Worm (Caenorhabditis elegans) whole organism, L4 larva: Measurements from ENCODE around the gene tkt-1.
A peak's percentile ranks its signal among the peaks of the same experiment; 100 is the strongest.

Source experiments
- R02D3.7 ChIP-seq: fragments of 150-350 bp; sonication (generic microtip); optimal IDR thresholded peaks from 3 replicates; lab custom pipeline; 2014; ENCODE audit warnings: missing biosample characterization, missing genetic modification characterization
- T20F7.1 ChIP-seq: fragments of 200-800 bp; sonication (Bioruptor generic); optimal IDR thresholded peaks from 2 replicates; lab custom pipeline; 2018; ENCODE audit warnings: mild to moderate bottlenecking, missing genetic modification characterization, missing compliant biosample characterization
- Y48G9A.11 ChIP-seq: fragments of 200-800 bp; sonication (Bioruptor generic); IDR thresholded peaks from 2 replicates; pipeline ENCODE4 v1.3.6; 2022; ENCODE audit warnings: missing genetic modification reagents, missing genetic modification characterization, missing compliant biosample characterization
- Y75B8A.6 ChIP-seq: fragments of 200-800 bp; sonication (Bioruptor generic); IDR thresholded peaks from 2 replicates; pipeline ENCODE4 v1.3.6; 2022; ENCODE audit warnings: missing genetic modification reagents, missing genetic modification characterization, missing compliant biosample characterization
- aha-1 ChIP-seq: fragments of 150-350 bp; peaks from one replicate; lab custom pipeline; 2014; ENCODE audit warnings: missing biosample characterization, missing genetic modification characterization
- aly-2 ChIP-seq: sonication (generic microtip); optimal IDR thresholded peaks from 2 replicates; lab custom pipeline; 2018; ENCODE audit warnings: missing biosample characterization, missing genetic modification characterization
- ceh-44 ChIP-seq: fragments of 200-800 bp; sonication (Bioruptor generic); IDR thresholded peaks from 2 replicates; pipeline ENCODE4 v1.3.6; 2022; ENCODE audit warnings: missing genetic modification reagents, missing genetic modification characterization, missing compliant biosample characterization
- ceh-82 ChIP-seq: sonication (generic microtip); optimal IDR thresholded peaks from 2 replicates; lab custom pipeline; 2017; ENCODE audit warnings: missing biosample characterization, missing genetic modification characterization
- ces-1 ChIP-seq: fragments of 150-350 bp; sonication (generic microtip); optimal IDR thresholded peaks from 4 replicates; lab custom pipeline; 2014; ENCODE audit warnings: missing biosample characterization, missing genetic modification reagents, missing genetic modification characterization
- daf-16 ChIP-seq, 3 experiments: sonication (generic microtip); optimal IDR thresholded peaks; 2 replicates each; lab custom pipeline; 2016 to 2017; ENCODE audit warnings: missing genetic modification characterization in 3 of 3, missing genetic modification reagents in 3 of 3, mild to moderate bottlenecking in 2 of 3, missing compliant biosample characterization in 2 of 3, missing biosample characterization in 1 of 3, moderate library complexity in 1 of 3
- daf-19 ChIP-seq: fragments of 200-800 bp; sonication (Bioruptor generic); conservative IDR thresholded peaks from 2 replicates; pipeline ENCODE4 v1.3.6; 2022; ENCODE audit warnings: missing genetic modification characterization, missing compliant biosample characterization
- daf-8 ChIP-seq: fragments of 200-800 bp; sonication (Bioruptor generic); IDR thresholded peaks from 2 replicates; pipeline ENCODE4 v1.3.6; 2022; ENCODE audit warnings: missing genetic modification characterization, missing compliant biosample characterization
- dmd-6 ChIP-seq: fragments of 200-800 bp; sonication (Bioruptor generic); IDR thresholded peaks from 2 replicates; pipeline ENCODE4 v1.3.6; 2022; ENCODE audit warnings: missing genetic modification reagents, missing genetic modification characterization, missing compliant biosample characterization
- dve-1 ChIP-seq: sonication (generic microtip); optimal IDR thresholded peaks from 2 replicates; lab custom pipeline; 2017; ENCODE audit warnings: antibody characterized with exemption, mild to moderate bottlenecking, missing genetic modification characterization, missing compliant biosample characterization; ENCODE audit not compliant: insufficient read depth
- egl-27 ChIP-seq: sonication (generic microtip); optimal IDR thresholded peaks from 3 replicates; lab custom pipeline; 2017; ENCODE audit warnings: missing biosample characterization, missing genetic modification reagents, missing genetic modification characterization
- fkh-10 ChIP-seq: fragments of 150-350 bp; optimal IDR thresholded peaks from 2 replicates; lab custom pipeline; 2014; ENCODE audit warnings: missing biosample characterization, missing genetic modification reagents, missing genetic modification characterization
- gei-8 ChIP-seq: fragments of 200-800 bp; sonication (Bioruptor generic); optimal IDR thresholded peaks from 2 replicates; lab custom pipeline; 2018; ENCODE audit warnings: mild to moderate bottlenecking, missing genetic modification characterization, missing compliant biosample characterization
- hlh-11 ChIP-seq: fragments of 200-800 bp; sonication (Bioruptor generic); optimal IDR thresholded peaks from 2 replicates; lab custom pipeline; 2018; ENCODE audit warnings: mild to moderate bottlenecking, missing genetic modification characterization, missing compliant biosample characterization
- hlh-30 ChIP-seq: sonication (generic microtip); optimal IDR thresholded peaks from 2 replicates; lab custom pipeline; 2017; ENCODE audit warnings: antibody characterized with exemption, mild to moderate bottlenecking, missing genetic modification characterization, missing compliant biosample characterization; ENCODE audit not compliant: insufficient read depth
- jun-1 ChIP-seq: fragments of 150-350 bp; optimal IDR thresholded peaks from 2 replicates; lab custom pipeline; 2014; ENCODE audit warnings: missing biosample characterization, missing genetic modification reagents, missing genetic modification characterization
- lin-13 ChIP-seq: fragments of 150-350 bp; optimal IDR thresholded peaks from 2 replicates; lab custom pipeline; 2014; ENCODE audit warnings: missing biosample characterization, missing genetic modification reagents, missing genetic modification characterization
- lin-38 ChIP-seq: fragments of 200-800 bp; sonication (Bioruptor generic); IDR thresholded peaks from 2 replicates; pipeline ENCODE4 v1.3.6; 2022; ENCODE audit warnings: missing genetic modification reagents, missing genetic modification characterization, missing compliant biosample characterization
- lsy-2 ChIP-seq, 2 experiments: fragments of 150-350 bp in 1 of 2; sonication (generic microtip) in 1 of 2; optimal IDR thresholded peaks; 2 replicates each; lab custom pipeline; 2014 to 2017; ENCODE audit warnings: missing biosample characterization in 2 of 2, missing genetic modification characterization in 2 of 2
- mdl-1 ChIP-seq, 2 experiments: fragments of 150-350 bp in 1 of 2; sonication (generic microtip) in 1 of 2; optimal IDR thresholded peaks; 2 replicates each; lab custom pipeline; 2014 to 2017; ENCODE audit warnings: missing biosample characterization in 2 of 2, missing genetic modification characterization in 2 of 2
- mep-1 ChIP-seq: fragments of 150-350 bp; sonication (generic microtip); optimal IDR thresholded peaks from 3 replicates; lab custom pipeline; 2014; ENCODE audit warnings: missing biosample characterization, missing genetic modification characterization
- mes-2 ChIP-seq: sonication (generic microtip); optimal IDR thresholded peaks from 2 replicates; lab custom pipeline; 2016; ENCODE audit warnings: missing genotype, mild to moderate bottlenecking, missing genetic modification characterization, missing compliant biosample characterization; ENCODE audit not compliant: poor library complexity, severe bottlenecking
- nhr-10 ChIP-seq: fragments of 150-350 bp; optimal IDR thresholded peaks from 2 replicates; lab custom pipeline; 2014; ENCODE audit warnings: missing biosample characterization, missing genetic modification characterization
- nhr-237 ChIP-seq: sonication (generic microtip); optimal IDR thresholded peaks from 2 replicates; lab custom pipeline; 2017; ENCODE audit warnings: missing biosample characterization, missing genetic modification characterization
- nhr-28 ChIP-seq: fragments of 150-350 bp; optimal IDR thresholded peaks from 2 replicates; lab custom pipeline; 2014; ENCODE audit warnings: missing biosample characterization, missing genetic modification characterization
- nhr-48 ChIP-seq: sonication (generic microtip); optimal IDR thresholded peaks from 2 replicates; lab custom pipeline; 2016; ENCODE audit warnings: mild to moderate bottlenecking, missing genetic modification characterization, missing compliant biosample characterization
- nhr-6 ChIP-seq: fragments of 150-350 bp; optimal IDR thresholded peaks from 2 replicates; lab custom pipeline; 2014; ENCODE audit warnings: missing biosample characterization, missing genetic modification characterization
- nhr-76 ChIP-seq: fragments of 150-350 bp; optimal IDR thresholded peaks from 2 replicates; lab custom pipeline; 2014; ENCODE audit warnings: missing biosample characterization, missing genetic modification characterization
- nhr-77 ChIP-seq: fragments of 150-350 bp; optimal IDR thresholded peaks from 2 replicates; lab custom pipeline; 2014; ENCODE audit warnings: missing biosample characterization, missing genetic modification characterization
- pha-4 ChIP-seq, 2 experiments: fragments of 150-350 bp in 1 of 2; fragments of 200-800 bp in 1 of 2; sonication (Bioruptor generic) in 1 of 2; IDR thresholded peaks in 1 of 2; optimal IDR thresholded peaks in 1 of 2; 2 replicates each; pipeline versions ENCODE4 v1.3.6 to Lab custom; 2014 to 2022; ENCODE audit warnings: missing genetic modification characterization in 2 of 2, missing genetic modification reagents in 2 of 2, missing biosample characterization in 1 of 2, missing compliant biosample characterization in 1 of 2
- php-3 ChIP-seq: fragments of 200-800 bp; sonication (Bioruptor generic); IDR thresholded peaks from 2 replicates; pipeline ENCODE4 v1.3.6; 2022; ENCODE audit warnings: missing genetic modification reagents, missing genetic modification characterization, missing compliant biosample characterization
- pqm-1 ChIP-seq: sonication (generic microtip); optimal IDR thresholded peaks from 2 replicates; lab custom pipeline; 2017; ENCODE audit warnings: missing biosample characterization, missing genetic modification characterization
- sdz-12 ChIP-seq: fragments of 200-800 bp; sonication (Bioruptor generic); optimal IDR thresholded peaks from 2 replicates; lab custom pipeline; 2018; ENCODE audit warnings: mild to moderate bottlenecking, missing genetic modification characterization, missing compliant biosample characterization
- tra-1 ChIP-seq: fragments of 200-800 bp; sonication (Bioruptor generic); IDR thresholded peaks from 2 replicates; pipeline ENCODE4 v1.3.6; 2022; ENCODE audit warnings: missing genetic modification reagents, missing genetic modification characterization, missing compliant biosample characterization
- unc-130 ChIP-seq: sonication (generic microtip); optimal IDR thresholded peaks from 2 replicates; lab custom pipeline; 2016; ENCODE audit warnings: missing genetic modification reagents, missing genetic modification characterization, missing compliant biosample characterization
- unc-39 ChIP-seq: sonication (generic microtip); optimal IDR thresholded peaks from 2 replicates; lab custom pipeline; 2017; ENCODE audit warnings: missing biosample characterization, missing genetic modification characterization
- zfp-3 ChIP-seq: fragments of 200-800 bp; sonication (Bioruptor generic); conservative IDR thresholded peaks from 2 replicates; pipeline ENCODE4 v1.3.6; 2022; ENCODE audit warnings: missing genetic modification reagents, missing genetic modification characterization, missing compliant biosample characterization

Gene tkt-1

ce11 chrIV:10243276-10243675, at the start of gene tkt-1:
Gene tkt-1 (plus strand): TSS chrIV:10243612.
- no peak for TF ChIP-seq daf-16 (GFP tag; optimal IDR thresholded peaks at IDR 0.05; lab: Kevin White, UChicago)
- TF ChIP-seq daf-16 (tag; optimal IDR thresholded peaks at IDR 0.05; lab: Kevin White, UChicago) = peak; percentile 94
- TF ChIP-seq T20F7.1 = peak; percentile 14
- TF ChIP-seq nhr-48 (tag; lab: Kevin White, UChicago) = peak; percentile 25
- TF ChIP-seq lin-13 = peak; percentile 10
- TF ChIP-seq pqm-1 (tag; lab: Kevin White, UChicago) = peak; percentile 71
- peak; percentile 72 for TF ChIP-seq dmd-6 (GFP tag; lab: Robert Waterston, UW)
- peak; percentile 19; the same call in 1 of the 2 replicates for TF ChIP-seq php-3
- peak in 1 of 2 experiments; percentile 9 for TF ChIP-seq lsy-2 (tag; optimal IDR thresholded peaks at IDR 0.05; lab: Kevin White, UChicago)
- TF ChIP-seq tra-1 (GFP tag; lab: Robert Waterston, UW) = 0 out of 2 replicates have a peak, but pooled peaks have one; percentile 18
- TF ChIP-seq nhr-77 (tag; lab: Kevin White, UChicago) = peak; percentile 25
- peak; percentile 49 for TF ChIP-seq hlh-11 (tag; lab: Kevin White, UChicago)
- TF ChIP-seq lin-38 (GFP tag; lab: Robert Waterston, UW) = peak; percentile 23
- TF ChIP-seq ceh-82 (tag; lab: Kevin White, UChicago) = no peak
- TF ChIP-seq nhr-10 (tag; lab: Kevin White, UChicago) = peak; percentile 36
- TF ChIP-seq Y75B8A.6 = 0 out of 2 replicates have a peak, but pooled peaks have one; percentile 41
- peak; percentile 52 for TF ChIP-seq dve-1
- peak; percentile 67 for TF ChIP-seq nhr-28 (tag; lab: Kevin White, UChicago)
- no peak for TF ChIP-seq nhr-6
- TF ChIP-seq ceh-44 (GFP tag; lab: Robert Waterston, UW) = no peak
- no peak for TF ChIP-seq egl-27 (tag; lab: Kevin White, UChicago)
- TF ChIP-seq jun-1 (tag; lab: Kevin White, UChicago) = no peak
- TF ChIP-seq hlh-30 = peak; percentile 21
- TF ChIP-seq mep-1 = peak; percentile 2

- no peak for TF ChIP-seq daf-16 (GFP tag; optimal IDR thresholded peaks at IDR 0.05; lab: Kevin White, UChicago)
- no peak for TF ChIP-seq daf-16 (tag; optimal IDR thresholded peaks at IDR 0.05; lab: Kevin White, UChicago)
- TF ChIP-seq aha-1 (tag; lab: Kevin White, UChicago) = peak; percentile 3
Observed at ce11 chrIV:10194345-10194744, 49.1 kb upstream of the tkt-1 start, which contains the start of gene ptrg-1. Gene ptrg-1 (minus strand): TSS chrIV:10194445.

- no peak for TF ChIP-seq mdl-1 (tag; optimal IDR thresholded peaks at IDR 0.05; lab: Kevin White, UChicago)
- no peak for TF ChIP-seq dmd-6 (GFP tag; lab: Robert Waterston, UW)
- no peak for TF ChIP-seq nhr-237 (tag; lab: Kevin White, UChicago)
- TF ChIP-seq pha-4 (GFP tag; IDR thresholded peaks at IDR 0.05; lab: Robert Waterston, UW) = no peak
- peak; percentile 52 for TF ChIP-seq pha-4 (tag; optimal IDR thresholded peaks at IDR 0.05; lab: Kevin White, UChicago)
- TF ChIP-seq dve-1 = no peak
- no peak for TF ChIP-seq gei-8 (GFP tag; lab: Kevin White, UChicago)
- peak; percentile 63 for TF ChIP-seq nhr-28 (tag; lab: Kevin White, UChicago)
- no peak for TF ChIP-seq nhr-76 (tag; lab: Kevin White, UChicago)
- TF ChIP-seq unc-130 = peak; percentile 46
- TF ChIP-seq mes-2 = peak; percentile 81
- TF ChIP-seq, all 104 proteins: peak for 4
Observed at ce11 chrIV:10197317-10197867, 46.0 kb upstream of the tkt-1 start, which contains the start of gene gon-4. Gene gon-4 (plus strand): TSS chrIV:10197817.

- TF ChIP-seq Y48G9A.11 (GFP tag; lab: Robert Waterston, UW) (no peak), fkh-10 (GFP tag; lab: Kevin White, UChicago) (no peak), mep-1 (no peak), ceh-44 (GFP tag; lab: Robert Waterston, UW) (no peak), daf-8 (GFP tag; lab: Robert Waterston, UW) (no peak), sdz-12 (GFP tag; lab: Kevin White, UChicago) (no peak), daf-19 (no peak), ces-1 (GFP tag; lab: Kevin White, UChicago) (no peak), zfp-3 (GFP tag; lab: Robert Waterston, UW) (no peak), R02D3.7 (no peak), unc-39 (tag; lab: Kevin White, UChicago) (no peak), aly-2 (tag; lab: Kevin White, UChicago) (no peak)
Observed at ce11 chrIV:10206182-10206581, 37.2 kb upstream of the tkt-1 start, which contains the start of gene K04D7.6. Gene K04D7.6 (minus strand): TSS chrIV:10206282.
